Worm (Caenorhabditis elegans) whole organism, L2 larva: ENCODE results near the gene ZC53.22.

Experiments used
- C34F6.9 ChIP-seq: fragments of 150-350 bp; optimal IDR thresholded peaks from 2 replicates; lab custom pipeline; 2014; ENCODE audit warnings: missing biosample characterization, missing genetic modification characterization
- F13H6.1 ChIP-seq: sonication (generic microtip); optimal IDR thresholded peaks from 2 replicates; lab custom pipeline; 2016; ENCODE audit warnings: missing genetic modification characterization, missing compliant biosample characterization
- R02D3.7 ChIP-seq: fragments of 150-350 bp; optimal IDR thresholded peaks from 2 replicates; lab custom pipeline; 2014; ENCODE audit warnings: missing biosample characterization, missing genetic modification characterization
- Y55F3AM.14 ChIP-seq: fragments of 200-800 bp; sonication (Bioruptor generic); optimal IDR thresholded peaks from 2 replicates; lab custom pipeline; 2018; ENCODE audit warnings: mild to moderate bottlenecking, missing genetic modification characterization, missing compliant biosample characterization
- ZK546.5 ChIP-seq: sonication (generic microtip); optimal IDR thresholded peaks from 2 replicates; lab custom pipeline; 2017; ENCODE audit warnings: missing biosample characterization, missing genetic modification characterization
- alr-1 ChIP-seq: fragments of 150-350 bp; optimal IDR thresholded peaks from 2 replicates; lab custom pipeline; 2014; ENCODE audit warnings: missing biosample characterization, missing genetic modification characterization
- aly-2 ChIP-seq: fragments of 150-350 bp; optimal IDR thresholded peaks from 2 replicates; lab custom pipeline; 2014; ENCODE audit warnings: missing biosample characterization, missing genetic modification characterization
- ama-1 ChIP-seq: fragments of 150-350 bp; optimal IDR thresholded peaks from 2 replicates; lab custom pipeline; 2018; ENCODE audit warnings: inconsistent platforms
- blmp-1 ChIP-seq: sonication (generic microtip); optimal IDR thresholded peaks from 2 replicates; lab custom pipeline; 2017; ENCODE audit warnings: missing genetic modification characterization, mild to moderate bottlenecking, missing compliant biosample characterization, antibody characterized with exemption, moderate library complexity; ENCODE audit not compliant: insufficient read depth
- ceh-16 ChIP-seq: fragments of 150-350 bp; optimal IDR thresholded peaks from 2 replicates; lab custom pipeline; 2014; ENCODE audit warnings: missing biosample characterization, missing genetic modification characterization
- ceh-82 ChIP-seq: fragments of 150-350 bp; optimal IDR thresholded peaks from 2 replicates; lab custom pipeline; 2014; ENCODE audit warnings: missing biosample characterization, missing genetic modification characterization
- crh-2 ChIP-seq: sonication (generic microtip); optimal IDR thresholded peaks from 2 replicates; lab custom pipeline; 2017; ENCODE audit warnings: missing biosample characterization, missing genetic modification characterization
- dmd-4 ChIP-seq: sonication (generic microtip); optimal IDR thresholded peaks from 2 replicates; lab custom pipeline; 2017; ENCODE audit warnings: missing biosample characterization, missing genetic modification characterization
- egl-27 ChIP-seq: sonication (generic microtip); optimal IDR thresholded peaks from 3 replicates; lab custom pipeline; 2017; ENCODE audit warnings: missing biosample characterization, missing genetic modification reagents, missing genetic modification characterization
- elt-1 ChIP-seq: fragments of 150-350 bp; optimal IDR thresholded peaks from 2 replicates; lab custom pipeline; 2014; ENCODE audit warnings: missing biosample characterization, missing genetic modification characterization
- elt-3 ChIP-seq: sonication (generic microtip); optimal IDR thresholded peaks from 2 replicates; lab custom pipeline; 2017; ENCODE audit warnings: missing biosample characterization, missing genetic modification characterization
- fos-1 ChIP-seq: fragments of 150-350 bp; optimal IDR thresholded peaks from 2 replicates; lab custom pipeline; 2014; ENCODE audit warnings: missing biosample characterization, missing genetic modification characterization
- gmeb-1 ChIP-seq: fragments of 150-350 bp; optimal IDR thresholded peaks from 2 replicates; lab custom pipeline; 2014; ENCODE audit warnings: missing biosample characterization, missing genetic modification characterization
- lin-11 ChIP-seq: fragments of 150-350 bp; sonication (generic microtip); optimal IDR thresholded peaks from 2 replicates; lab custom pipeline; 2014; ENCODE audit warnings: missing biosample characterization, missing genetic modification characterization, inconsistent platforms, mixed read lengths
- lin-13 ChIP-seq: fragments of 150-350 bp; optimal IDR thresholded peaks from 2 replicates; lab custom pipeline; 2014; ENCODE audit warnings: missing biosample characterization, missing genetic modification reagents, missing genetic modification characterization
- lin-39 ChIP-seq: fragments of 150-350 bp; optimal IDR thresholded peaks from 2 replicates; lab custom pipeline; 2014; ENCODE audit warnings: missing biosample characterization, missing genetic modification reagents, missing genetic modification characterization
- lsy-2 ChIP-seq, 2 experiments: fragments of 150-350 bp in 1 of 2; sonication (generic microtip) in 1 of 2; optimal IDR thresholded peaks; 2 replicates each; lab custom pipeline; 2014 to 2017; ENCODE audit warnings: missing biosample characterization in 2 of 2, missing genetic modification characterization in 2 of 2
- mab-5 ChIP-seq: fragments of 150-350 bp; optimal IDR thresholded peaks from 2 replicates; lab custom pipeline; 2014; ENCODE audit warnings: missing biosample characterization, missing genetic modification characterization
- mbf-1 ChIP-seq: sonication (generic microtip); optimal IDR thresholded peaks from 2 replicates; lab custom pipeline; 2017; ENCODE audit warnings: missing biosample characterization, missing genetic modification characterization
- mdl-1 ChIP-seq, 2 experiments: fragments of 150-350 bp in 1 of 2; sonication (generic microtip) in 1 of 2; optimal IDR thresholded peaks; 2 replicates each; lab custom pipeline; 2017; ENCODE audit warnings: missing biosample characterization in 2 of 2, missing genetic modification characterization in 2 of 2
- nhr-10 ChIP-seq: sonication (generic microtip); optimal IDR thresholded peaks from 2 replicates; lab custom pipeline; 2017; ENCODE audit warnings: missing biosample characterization, missing genetic modification characterization
- nhr-11 ChIP-seq: fragments of 150-350 bp; optimal IDR thresholded peaks from 2 replicates; lab custom pipeline; 2014; ENCODE audit warnings: missing biosample characterization, missing genetic modification characterization
- nhr-12 ChIP-seq: fragments of 150-350 bp; optimal IDR thresholded peaks from 2 replicates; lab custom pipeline; 2014; ENCODE audit warnings: missing biosample characterization, missing genetic modification characterization
- nhr-129 ChIP-seq: fragments of 150-350 bp; optimal IDR thresholded peaks from 2 replicates; lab custom pipeline; 2014; ENCODE audit warnings: missing biosample characterization, missing genetic modification characterization
- nhr-21 ChIP-seq: fragments of 150-350 bp; optimal IDR thresholded peaks from 2 replicates; lab custom pipeline; 2014; ENCODE audit warnings: missing biosample characterization, missing genetic modification characterization
- nhr-23 ChIP-seq: fragments of 150-350 bp; optimal IDR thresholded peaks from 2 replicates; lab custom pipeline; 2014; ENCODE audit warnings: missing biosample characterization, missing genetic modification reagents, missing genetic modification characterization
- nhr-237 ChIP-seq: fragments of 150-350 bp; optimal IDR thresholded peaks from 2 replicates; lab custom pipeline; 2014; ENCODE audit warnings: missing biosample characterization, missing genetic modification characterization
- nhr-25 ChIP-seq: fragments of 150-350 bp; sonication (generic microtip); optimal IDR thresholded peaks from 3 replicates; lab custom pipeline; 2014; ENCODE audit warnings: missing biosample characterization, missing genetic modification characterization
- nhr-6 ChIP-seq: fragments of 150-350 bp; optimal IDR thresholded peaks from 2 replicates; lab custom pipeline; 2014; ENCODE audit warnings: missing biosample characterization, missing genetic modification characterization
- nhr-77 ChIP-seq: fragments of 150-350 bp; optimal IDR thresholded peaks from 2 replicates; lab custom pipeline; 2014; ENCODE audit warnings: missing biosample characterization, missing genetic modification characterization
- peb-1 ChIP-seq: fragments of 150-350 bp; optimal IDR thresholded peaks from 2 replicates; lab custom pipeline; 2014; ENCODE audit warnings: missing biosample characterization, missing genetic modification characterization
- sem-4 ChIP-seq: fragments of 150-350 bp; optimal IDR thresholded peaks from 2 replicates; lab custom pipeline; 2014; ENCODE audit warnings: missing biosample characterization, missing genetic modification reagents, missing genetic modification characterization
- skn-1 ChIP-seq: sonication (generic microtip); optimal IDR thresholded peaks from 2 replicates; lab custom pipeline; 2017; ENCODE audit warnings: missing biosample characterization, missing genetic modification characterization
- sma-3 ChIP-seq: sonication (generic microtip); optimal IDR thresholded peaks from 2 replicates; lab custom pipeline; 2016; ENCODE audit warnings: missing genetic modification reagents, missing genetic modification characterization, missing compliant biosample characterization
- sma-9 ChIP-seq, 2 experiments: fragments of 150-350 bp in 1 of 2; sonication (generic microtip) in 1 of 2; optimal IDR thresholded peaks; 2 replicates each; lab custom pipeline; 2014 to 2016; ENCODE audit warnings: missing genetic modification characterization in 2 of 2, mild to moderate bottlenecking in 1 of 2, missing biosample characterization in 1 of 2, missing compliant biosample characterization in 1 of 2, missing genetic modification reagents in 1 of 2, moderate library complexity in 1 of 2
- snpc-4 ChIP-seq: fragments of 150-350 bp; optimal IDR thresholded peaks from 2 replicates; lab custom pipeline; 2014; ENCODE audit warnings: missing biosample characterization, missing genetic modification characterization
- unc-39 ChIP-seq: fragments of 150-350 bp; optimal IDR thresholded peaks from 2 replicates; lab custom pipeline; 2014; ENCODE audit warnings: missing biosample characterization, missing genetic modification characterization
- unc-55 ChIP-seq: fragments of 150-350 bp; sonication (generic microtip); optimal IDR thresholded peaks from 3 replicates; lab custom pipeline; 2014; ENCODE audit warnings: missing biosample characterization, missing genetic modification reagents, missing genetic modification characterization
- unc-62 ChIP-seq: fragments of 150-350 bp; optimal IDR thresholded peaks from 2 replicates; lab custom pipeline; 2014; ENCODE audit warnings: missing biosample characterization, missing genetic modification reagents, missing genetic modification characterization
- zag-1 ChIP-seq: fragments of 150-350 bp; optimal IDR thresholded peaks from 2 replicates; lab custom pipeline; 2014; ENCODE audit warnings: missing biosample characterization, missing genetic modification characterization
- ztf-1 ChIP-seq: fragments of 200-800 bp; sonication (Bioruptor generic); conservative IDR thresholded peaks from 2 replicates; pipeline ENCODE4 v1.3.6; 2022; ENCODE audit warnings: missing genetic modification characterization, missing compliant biosample characterization
- ztf-11 ChIP-seq: sonication (generic microtip); optimal IDR thresholded peaks from 2 replicates; lab custom pipeline; 2017; ENCODE audit warnings: missing biosample characterization, missing genetic modification characterization
- ztf-4 ChIP-seq: fragments of 150-350 bp; optimal IDR thresholded peaks from 2 replicates; lab custom pipeline; 2014; ENCODE audit warnings: missing biosample characterization, missing genetic modification characterization

ZC53.22 gene

DNA sequence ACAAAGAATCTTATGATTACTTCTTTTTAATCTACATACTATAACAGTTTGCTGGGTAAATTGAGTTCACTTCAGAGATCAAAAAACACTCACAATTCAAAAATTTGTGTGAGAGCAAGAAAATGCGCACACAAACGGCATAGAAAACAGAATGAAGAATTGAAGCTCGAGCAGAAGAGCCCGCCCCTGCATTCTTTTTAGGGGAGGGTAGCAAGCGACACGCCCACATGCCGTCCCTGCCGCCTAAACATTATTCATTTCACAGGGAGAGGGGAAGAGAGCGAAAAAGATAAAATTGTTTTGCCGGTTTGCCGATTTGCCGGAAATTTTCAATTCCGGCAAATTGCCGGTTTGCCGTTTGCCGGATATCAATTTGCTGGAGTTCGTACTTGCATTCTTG is 12.8 kb downstream of the ZC53.22 start:
- TF ChIP-seq aly-2 (tag; lab: Kevin White, UChicago) (no peak), mab-5 (tag; lab: Kevin White, UChicago) (peak; percentile 89), lin-39 (tag; lab: Kevin White, UChicago) (no peak), skn-1 (no peak), R02D3.7 (tag; lab: Kevin White, UChicago) (peak; percentile 18), unc-62 (GFP tag; lab: Kevin White, UChicago) (no peak), ama-1 (lab: Kevin White, UChicago) (no peak), elt-3 (tag; lab: Kevin White, UChicago) (no peak), alr-1 (tag; lab: Kevin White, UChicago) (no peak), ztf-1 (GFP tag; lab: Robert Waterston, UW) (no peak), sem-4 (tag; lab: Kevin White, UChicago) (peak; percentile 55), elt-1 (no peak), blmp-1 (tag; lab: Kevin White, UChicago) (peak; percentile 15), nhr-6 (peak; percentile 39), gmeb-1 (tag; lab: Kevin White, UChicago) (peak; percentile 75), unc-55 (peak; percentile 92), nhr-12 (tag; lab: Kevin White, UChicago) (no peak), peb-1 (tag; lab: Kevin White, UChicago) (no peak), nhr-11 (tag; lab: Kevin White, UChicago) (no peak), ceh-82 (tag; lab: Kevin White, UChicago) (peak; percentile 85), nhr-23 (no peak), lin-11 (tag; lab: Kevin White, UChicago) (peak; percentile 84), mdl-1 (tag; optimal IDR thresholded peaks at IDR 0.05; lab: Kevin White, UChicago) (peak; percentile 50 to 61), ceh-16 (tag; lab: Kevin White, UChicago) (no peak), sma-9 (GFP tag; optimal IDR thresholded peaks at IDR 0.05; lab: Kevin White, UChicago) (peak; percentile 83), sma-9 (tag; optimal IDR thresholded peaks at IDR 0.05; lab: Kevin White, UChicago) (no peak), ZK546.5 (tag; lab: Kevin White, UChicago) (peak; percentile 4), lin-13 (GFP tag; lab: Kevin White, UChicago) (no peak), nhr-77 (tag; lab: Kevin White, UChicago) (peak; percentile 72), ztf-11 (tag; lab: Kevin White, UChicago) (no peak), sma-3 (GFP tag; lab: Kevin White, UChicago) (peak; percentile 83), unc-39 (tag; lab: Kevin White, UChicago) (no peak), nhr-10 (peak; percentile 87), zag-1 (tag; lab: Kevin White, UChicago) (peak; percentile 55), F13H6.1 (peak; percentile 78), ztf-4 (tag; lab: Kevin White, UChicago) (no peak), C34F6.9 (tag; lab: Kevin White, UChicago) (peak; percentile 56), dmd-4 (tag; lab: Kevin White, UChicago) (no peak), crh-2 (tag; lab: Kevin White, UChicago) (peak; percentile 63), nhr-25 (tag; lab: Kevin White, UChicago) (no peak), lsy-2 (tag; optimal IDR thresholded peaks at IDR 0.05; lab: Kevin White, UChicago) (peak in 1 of 2 experiments; percentile 91), mbf-1 (tag; lab: Kevin White, UChicago) (peak; percentile 37), snpc-4 (tag; lab: Kevin White, UChicago) (peak; percentile 77), nhr-237 (tag; lab: Kevin White, UChicago) (peak; percentile 82), nhr-21 (tag; lab: Kevin White, UChicago) (peak; percentile 77), Y55F3AM.14 (GFP tag; lab: Kevin White, UChicago) (peak; percentile 15), nhr-129 (tag; lab: Kevin White, UChicago) (peak; percentile 82), egl-27 (peak; percentile 52), fos-1 (tag; lab: Kevin White, UChicago) (peak; percentile 48)
